Worm (Caenorhabditis elegans) whole organism, late embryonic: ENCODE data around the gene aex-2.

Experiments
- ama-1 ChIP-seq: fragments of 150-350 bp; optimal IDR thresholded peaks from 2 replicates; lab custom pipeline; 2014
- hlh-6 ChIP-seq: sonication (generic microtip); optimal IDR thresholded peaks from 2 replicates; lab custom pipeline; 2016; ENCODE audit warnings: missing genotype, missing genetic modification characterization, missing compliant biosample characterization
- zip-5 ChIP-seq: sonication (generic microtip); optimal IDR thresholded peaks from 2 replicates; lab custom pipeline; 2016; ENCODE audit warnings: missing genetic modification characterization, missing compliant biosample characterization

DNA sequence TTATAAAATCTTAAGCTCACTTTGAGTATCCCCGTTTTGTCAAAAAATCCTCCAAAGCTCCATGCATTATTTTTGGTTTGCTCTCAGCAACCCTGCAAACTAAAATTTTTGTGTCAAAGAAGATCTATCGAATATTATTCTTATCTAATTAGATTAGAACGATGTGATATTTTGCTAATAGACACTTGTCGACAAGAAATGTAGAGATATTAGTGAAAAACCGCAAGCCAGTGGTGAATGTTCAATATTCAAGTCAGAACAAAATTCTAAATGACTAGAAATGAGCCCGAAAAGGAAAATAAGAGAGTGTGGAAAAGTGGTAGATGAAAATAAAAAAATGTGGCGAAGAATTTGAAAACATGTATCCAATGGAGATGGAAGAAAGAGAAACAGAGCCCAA, 21.9 kb upstream of the aex-2 start, which contains the start of gene C43C3.4:
- TF ChIP-seq zip-5: no peak
- TF ChIP-seq hlh-6 (tag; lab: Kevin White, UChicago): no peak
- TF ChIP-seq ama-1 (lab: Kevin White, UChicago): no peak
